Worm (Caenorhabditis elegans) whole organism, young adult: ENCODE data around the gene sft-4.

ENCODE experiments used
- cebp-2 ChIP-seq: fragments of 200-800 bp; sonication (Bioruptor generic); IDR thresholded peaks from 2 replicates; pipeline ENCODE4 v1.3.6; 2022; ENCODE audit warnings: missing genetic modification characterization, missing compliant biosample characterization
- dpl-1 ChIP-seq: fragments of 150-350 bp; optimal IDR thresholded peaks from 2 replicates; lab custom pipeline; 2014; ENCODE audit warnings: missing biosample characterization, missing genetic modification reagents, missing genetic modification characterization
- lin-26 ChIP-seq: fragments of 200-800 bp; sonication (Bioruptor generic); IDR thresholded peaks from 2 replicates; pipeline ENCODE4 v1.3.6; 2022; ENCODE audit warnings: missing genetic modification reagents, missing genetic modification characterization, missing compliant biosample characterization
- madf-3 ChIP-seq: fragments of 200-800 bp; sonication (Bioruptor generic); IDR thresholded peaks from 2 replicates; pipeline ENCODE4 v1.3.6; 2022; ENCODE audit warnings: missing genetic modification reagents, missing genetic modification characterization, missing compliant biosample characterization
- somi-1 ChIP-seq: fragments of 200-800 bp; sonication (Bioruptor generic); optimal IDR thresholded peaks from 2 replicates; lab custom pipeline; 2018; ENCODE audit warnings: mild to moderate bottlenecking, missing genetic modification characterization, missing compliant biosample characterization
- zim-3 ChIP-seq: sonication (generic microtip); optimal IDR thresholded peaks from 2 replicates; lab custom pipeline; 2017; ENCODE audit warnings: mild to moderate bottlenecking, missing genetic modification characterization, moderate library complexity, missing compliant biosample characterization

- TF ChIP-seq cebp-2 (GFP tag; lab: Robert Waterston, UW) (no peak), somi-1 (GFP tag; lab: Kevin White, UChicago) (no peak), zim-3 (no peak), madf-3 (GFP tag; lab: Robert Waterston, UW) (no peak), lin-26 (no peak), dpl-1 (GFP tag; lab: Kevin White, UChicago) (no peak)
Measured at ce11 chrX:5780672-5781182, at the start of gene sft-4.
